Fruit fly (Drosophila melanogaster) whole organism, embryonic: Measurements from ENCODE around the gene Mrp5.

Experiments used
- Bdp1 ChIP-seq: fragments of 200-800 bp; sonication (Bioruptor generic); optimal IDR thresholded peaks from 3 replicates; lab custom pipeline; 2016; ENCODE audit warnings: missing biosample characterization, missing genetic modification characterization
- Bgb ChIP-seq: fragments of 200-800 bp; sonication (Bioruptor generic); IDR thresholded peaks from 2 replicates; pipeline ENCODE4 v1.3.6; 2022; ENCODE audit warnings: missing biosample characterization, missing genetic modification characterization; ENCODE audit not compliant: partially characterized antibody
- CG10147 ChIP-seq: fragments of 200-800 bp; sonication (Bioruptor generic); optimal IDR thresholded peaks from 2 replicates; lab custom pipeline; 2019; ENCODE audit warnings: missing biosample characterization, mild to moderate bottlenecking, missing genetic modification characterization, moderate library complexity
- CG12391 ChIP-seq: fragments of 200-800 bp; sonication (Bioruptor generic); optimal IDR thresholded peaks from 3 replicates; lab custom pipeline; 2018; ENCODE audit warnings: missing biosample characterization, mild to moderate bottlenecking, missing genetic modification characterization, moderate library complexity
- CG1529 ChIP-seq: fragments of 200-800 bp; sonication (Bioruptor generic); optimal IDR thresholded peaks from 3 replicates; lab custom pipeline; 2018; ENCODE audit warnings: missing biosample characterization, missing genetic modification characterization
- CG16779 ChIP-seq: fragments of 200-800 bp; sonication (Bioruptor generic); IDR thresholded peaks from 2 replicates; pipeline ENCODE4 v1.3.6; 2022; ENCODE audit warnings: missing biosample characterization, missing genetic modification characterization
- CG16813 ChIP-seq: fragments of 200-800 bp; sonication (Bioruptor generic); IDR thresholded peaks from 3 replicates; pipeline ENCODE4 v1.3.6; 2022; ENCODE audit warnings: missing biosample characterization, missing genetic modification characterization; ENCODE audit not compliant: partially characterized antibody
- CG2116 ChIP-seq: fragments of 200-800 bp; sonication (Bioruptor generic); optimal IDR thresholded peaks from 3 replicates; lab custom pipeline; 2018; ENCODE audit warnings: missing biosample characterization, mild to moderate bottlenecking, missing genetic modification characterization
- CG2202 ChIP-seq: fragments of 200-800 bp; sonication (Bioruptor generic); optimal IDR thresholded peaks from 2 replicates; lab custom pipeline; 2018; ENCODE audit warnings: missing biosample characterization, mild to moderate bottlenecking, missing genetic modification characterization
- CG2712 ChIP-seq: fragments of 200-800 bp; optimal IDR thresholded peaks from 3 replicates; lab custom pipeline; 2019; ENCODE audit warnings: missing biosample characterization, mild to moderate bottlenecking, missing genetic modification characterization, moderate library complexity
- CG3163 ChIP-seq: fragments of 200-800 bp; sonication (Bioruptor generic); optimal IDR thresholded peaks from 3 replicates; lab custom pipeline; 2016; ENCODE audit warnings: missing biosample characterization, missing genetic modification characterization
- CG33557 ChIP-seq: fragments of 200-800 bp; sonication (Bioruptor generic); optimal IDR thresholded peaks from 2 replicates; lab custom pipeline; 2019; ENCODE audit warnings: missing biosample characterization, mild to moderate bottlenecking, missing genetic modification characterization, moderate library complexity
- CG3838 ChIP-seq: fragments of 200-800 bp; sonication (Bioruptor generic); optimal IDR thresholded peaks from 3 replicates; lab custom pipeline; 2016; ENCODE audit warnings: missing biosample characterization, missing genetic modification characterization
- CG3995 ChIP-seq: fragments of 200-800 bp; sonication (Bioruptor generic); optimal IDR thresholded peaks from 3 replicates; lab custom pipeline; 2016; ENCODE audit warnings: missing biosample characterization, missing genetic modification characterization
- CG4854 ChIP-seq: fragments of 200-800 bp; sonication (Bioruptor generic); optimal IDR thresholded peaks from 2 replicates; lab custom pipeline; 2016; ENCODE audit warnings: missing biosample characterization, missing genetic modification characterization, inconsistent platforms
- CG8388 ChIP-seq: fragments of 200-800 bp; sonication (Bioruptor generic); optimal IDR thresholded peaks from 2 replicates; lab custom pipeline; 2019; ENCODE audit warnings: missing biosample characterization, mild to moderate bottlenecking, missing genetic modification characterization, moderate library complexity
- Dek ChIP-seq: fragments of 200-800 bp; sonication (Bioruptor generic); optimal IDR thresholded peaks from 3 replicates; lab custom pipeline; 2019; ENCODE audit warnings: missing biosample characterization, mild to moderate bottlenecking, missing genetic modification characterization, moderate library complexity
- HLHmδ ChIP-seq: fragments of 200-800 bp; sonication (Bioruptor generic); optimal IDR thresholded peaks from 2 replicates; lab custom pipeline; 2018; ENCODE audit warnings: missing biosample characterization, mild to moderate bottlenecking, missing genetic modification characterization, moderate library complexity
- Hmr ChIP-seq: fragments of 200-800 bp; sonication (Bioruptor generic); optimal IDR thresholded peaks from 3 replicates; lab custom pipeline; 2017; ENCODE audit warnings: mild to moderate bottlenecking, missing biosample characterization, missing genetic modification reagents, missing genetic modification characterization
- Hr78 ChIP-seq, 2 experiments: fragments of 200-800 bp in 1 of 2; fragments of >200 bp in 1 of 2; sonication (Bioruptor generic) in 1 of 2; optimal IDR thresholded peaks; 2 replicates each; lab custom pipeline; 2017 to 2019; ENCODE audit warnings: missing biosample characterization in 2 of 2, missing genetic modification characterization in 2 of 2, mild to moderate bottlenecking in 1 of 2, moderate library complexity in 1 of 2
- Hsf ChIP-seq: fragments of 200-800 bp; sonication (Bioruptor generic); optimal IDR thresholded peaks from 3 replicates; lab custom pipeline; 2016; ENCODE audit warnings: missing biosample characterization, missing genetic modification characterization
- Lim3 ChIP-seq: fragments of 200-800 bp; sonication (Bioruptor generic); IDR thresholded peaks from 2 replicates; pipeline ENCODE4 v1.3.6; 2022; ENCODE audit warnings: missing biosample characterization, missing genetic modification characterization
- MESR4 ChIP-seq: fragments of 200-800 bp; sonication (Bioruptor generic); optimal IDR thresholded peaks from 2 replicates; lab custom pipeline; 2018; ENCODE audit warnings: missing biosample characterization, mild to moderate bottlenecking, missing genetic modification characterization, moderate library complexity
- MTF-1 ChIP-seq: fragments of 200-800 bp; sonication (Bioruptor generic); optimal IDR thresholded peaks from 2 replicates; lab custom pipeline; 2018; ENCODE audit warnings: missing biosample characterization, mild to moderate bottlenecking, missing genetic modification characterization, borderline replicate concordance
- Meics ChIP-seq: fragments of 200-800 bp; sonication (Bioruptor generic); optimal IDR thresholded peaks from 2 replicates; lab custom pipeline; 2017; ENCODE audit warnings: missing biosample characterization, mild to moderate bottlenecking, missing genetic modification characterization
- Neu2 ChIP-seq: fragments of 200-800 bp; sonication (Bioruptor generic); optimal IDR thresholded peaks from 3 replicates; lab custom pipeline; 2016; ENCODE audit warnings: missing biosample characterization, missing genetic modification characterization, borderline replicate concordance
- Side ChIP-seq: fragments of 200-800 bp; sonication (Bioruptor generic); optimal IDR thresholded peaks from 2 replicates; lab custom pipeline; 2016; ENCODE audit warnings: missing biosample characterization, missing genetic modification characterization
- Sry-β ChIP-seq: fragments of 200-800 bp; sonication (Bioruptor generic); optimal IDR thresholded peaks from 2 replicates; lab custom pipeline; 2018; ENCODE audit warnings: missing biosample characterization, mild to moderate bottlenecking, missing genetic modification characterization, moderate library complexity
- TFAM ChIP-seq: fragments of 200-800 bp; sonication (Bioruptor generic); optimal IDR thresholded peaks from 2 replicates; lab custom pipeline; 2017; ENCODE audit warnings: missing biosample characterization, missing genetic modification characterization, inconsistent platforms
- al ChIP-seq: fragments of 200-800 bp; sonication (Bioruptor generic); IDR thresholded peaks from 2 replicates; pipeline ENCODE4 v1.3.6; 2022; ENCODE audit warnings: missing biosample characterization, missing genetic modification characterization
- amos ChIP-seq: fragments of 200-800 bp; sonication (Bioruptor generic); IDR thresholded peaks from 2 replicates; pipeline ENCODE4 v1.3.6; 2022; ENCODE audit warnings: missing biosample characterization, missing genetic modification characterization; ENCODE audit not compliant: partially characterized antibody
- fd96Cb ChIP-seq: fragments of 200-800 bp; sonication (Bioruptor generic); optimal IDR thresholded peaks from 2 replicates; lab custom pipeline; 2018; ENCODE audit warnings: missing biosample characterization, mild to moderate bottlenecking, missing genetic modification characterization, moderate library complexity
- gcm ChIP-seq: fragments of 200-800 bp; sonication (Bioruptor generic); optimal IDR thresholded peaks from 2 replicates; lab custom pipeline; 2019; ENCODE audit warnings: missing biosample characterization, mild to moderate bottlenecking, missing genetic modification characterization, moderate library complexity
- jing ChIP-seq: fragments of 200-800 bp; sonication (Bioruptor generic); optimal IDR thresholded peaks from 2 replicates; lab custom pipeline; 2018; ENCODE audit warnings: missing biosample characterization, mild to moderate bottlenecking, missing genetic modification characterization
- kah ChIP-seq: fragments of 200-800 bp; sonication (Bioruptor generic); optimal IDR thresholded peaks from 2 replicates; lab custom pipeline; 2018; ENCODE audit warnings: missing biosample characterization, mild to moderate bottlenecking, missing genetic modification characterization
- lab ChIP-seq: fragments of 200-800 bp; sonication (Bioruptor generic); optimal IDR thresholded peaks from 3 replicates; lab custom pipeline; 2017; ENCODE audit warnings: missing biosample characterization, missing genetic modification characterization, mild to moderate bottlenecking, moderate library complexity, missing genetic modification reagents
- lbe ChIP-seq: fragments of 200-800 bp; sonication (Bioruptor generic); optimal IDR thresholded peaks from 2 replicates; lab custom pipeline; 2016; ENCODE audit warnings: missing biosample characterization, mild to moderate bottlenecking, missing genetic modification characterization
- lilli ChIP-seq: fragments of 200-800 bp; sonication (Bioruptor generic); optimal IDR thresholded peaks from 3 replicates; lab custom pipeline; 2016; ENCODE audit warnings: missing biosample characterization, missing genetic modification characterization
- lov ChIP-seq, 2 experiments: fragments of 200-800 bp in 1 of 2; fragments of >200 bp in 1 of 2; sonication (Bioruptor generic) in 1 of 2; IDR thresholded peaks in 1 of 2; optimal IDR thresholded peaks in 1 of 2; 2 replicates in 1 of 2; 3 replicates in 1 of 2; pipeline versions ENCODE4 v1.3.6 to Lab custom; 2017 to 2022; ENCODE audit warnings: missing biosample characterization in 1 of 2, missing genetic modification characterization in 1 of 2
- nerfin-1 ChIP-seq: fragments of 200-800 bp; sonication (Bioruptor generic); optimal IDR thresholded peaks from 3 replicates; lab custom pipeline; 2019; ENCODE audit warnings: missing biosample characterization, mild to moderate bottlenecking, missing genetic modification characterization, moderate library complexity
- nerfin-2 ChIP-seq: fragments of 200-800 bp; sonication (Bioruptor generic); IDR thresholded peaks from 2 replicates; pipeline ENCODE4 v1.3.6; 2022; ENCODE audit warnings: missing biosample characterization, missing genetic modification characterization; ENCODE audit not compliant: partially characterized antibody
- nom ChIP-seq: fragments of 200-800 bp; sonication (Bioruptor generic); optimal IDR thresholded peaks from 2 replicates; lab custom pipeline; 2017; ENCODE audit warnings: missing biosample characterization, missing genetic modification characterization, mild to moderate bottlenecking, moderate library complexity, missing genetic modification reagents
- odd ChIP-seq: fragments of 200-800 bp; sonication (Bioruptor generic); optimal IDR thresholded peaks from 2 replicates; lab custom pipeline; 2017; ENCODE audit warnings: missing biosample characterization, mild to moderate bottlenecking, missing genetic modification characterization
- salm ChIP-seq: fragments of 200-800 bp; sonication (Bioruptor generic); optimal IDR thresholded peaks from 2 replicates; lab custom pipeline; 2018; ENCODE audit warnings: missing biosample characterization, mild to moderate bottlenecking, missing genetic modification characterization
- sima ChIP-seq: fragments of 200-800 bp; sonication (Bioruptor generic); optimal IDR thresholded peaks from 2 replicates; lab custom pipeline; 2016; ENCODE audit warnings: missing biosample characterization, missing genetic modification characterization
- slou ChIP-seq: fragments of 200-800 bp; sonication (Bioruptor generic); optimal IDR thresholded peaks from 3 replicates; lab custom pipeline; 2016; ENCODE audit warnings: missing biosample characterization, missing genetic modification characterization
- sr ChIP-seq: fragments of 200-800 bp; sonication (Bioruptor generic); IDR thresholded peaks from 3 replicates; pipeline ENCODE4 v1.3.6; 2022; ENCODE audit warnings: missing biosample characterization, missing genetic modification characterization

The Mrp5 gene

dm6 chr3R:19875118-19875887, at the start of gene Mrp5 (continued):
- TF ChIP-seq kah (GFP tag; lab: Kevin White, UChicago) (peak; percentile 42), lbe (GFP tag; lab: Kevin White, UChicago) (no peak), lov (optimal IDR thresholded peaks at IDR 0.05; lab: Kevin White, UChicago) (no peak), lov (GFP tag; IDR thresholded peaks at IDR 0.05; lab: Robert Waterston, UW) (peak; percentile 22; the same call in 1 of the 3 replicates), TFAM (GFP tag; lab: Kevin White, UChicago) (no peak), Lim3 (GFP tag; lab: Robert Waterston, UW) (no peak), lab (GFP tag; lab: Kevin White, UChicago) (peak; percentile 36), CG8388 (peak; percentile 98), Hr78 (GFP tag; optimal IDR thresholded peaks at IDR 0.05; lab: Kevin White, UChicago) (no peak), CG16779 (GFP tag; lab: Robert Waterston, UW) (no peak), CG4854 (no peak), CG2202 (tag; lab: Kevin White, UChicago) (no peak), nom (GFP tag; lab: Kevin White, UChicago) (peak; percentile 56), CG12391 (tag; lab: Kevin White, UChicago) (peak; percentile 39), gcm (GFP tag; lab: Kevin White, UChicago) (no peak), CG3838 (no peak), sr (GFP tag; lab: Robert Waterston, UW) (peak; percentile 91), Sry-β (GFP tag; lab: Kevin White, UChicago) (no peak), HLHmδ (GFP tag; lab: Kevin White, UChicago) (peak; percentile 77), Hsf (GFP tag; lab: Kevin White, UChicago) (peak; percentile 7), nerfin-1 (tag; lab: Kevin White, UChicago) (no peak), CG3995 (GFP tag; lab: Kevin White, UChicago) (no peak), Dek (tag; lab: Kevin White, UChicago) (peak; percentile 19), Hmr (GFP tag; lab: Kevin White, UChicago) (peak; percentile 52), Side (GFP tag; lab: Kevin White, UChicago) (no peak), jing (GFP tag; lab: Kevin White, UChicago) (no peak), amos (GFP tag; lab: Robert Waterston, UW) (no peak; the same call in 1 of the 2 replicates), fd96Cb (peak; percentile 30), lilli (GFP tag; lab: Kevin White, UChicago) (peak; percentile 26), odd (GFP tag; lab: Kevin White, UChicago) (peak; percentile 23), CG10147 (GFP tag; lab: Kevin White, UChicago) (no peak), Bgb (0 out of 2 replicates have a peak, but pooled peaks have one; percentile 36), salm (tag; lab: Kevin White, UChicago) (no peak), MESR4 (peak; percentile 39), CG16813 (no peak), sima (no peak), al (GFP tag; lab: Robert Waterston, UW) (peak; percentile 32; the same call in 1 of the 2 replicates), CG2116 (GFP tag; lab: Kevin White, UChicago) (no peak), Meics (GFP tag; lab: Kevin White, UChicago) (peak; percentile 59), MTF-1 (GFP tag; lab: Kevin White, UChicago) (peak; percentile 38), slou (GFP tag; lab: Kevin White, UChicago) (no peak), Neu2 (no peak), CG1529 (GFP tag; lab: Kevin White, UChicago) (no peak), CG3163 (GFP tag; lab: Kevin White, UChicago) (no peak), CG2712 (tag; lab: Kevin White, UChicago) (no peak), CG33557 (GFP tag; lab: Kevin White, UChicago) (no peak), Bdp1 (GFP tag; lab: Kevin White, UChicago) (no peak), nerfin-2 (GFP tag; lab: Robert Waterston, UW) (no peak)
